Worm (Caenorhabditis elegans): ENCODE measurements around the gene ubc-6.
A peak's percentile ranks its signal among the peaks of the same experiment; 100 is the strongest.

DNA sequence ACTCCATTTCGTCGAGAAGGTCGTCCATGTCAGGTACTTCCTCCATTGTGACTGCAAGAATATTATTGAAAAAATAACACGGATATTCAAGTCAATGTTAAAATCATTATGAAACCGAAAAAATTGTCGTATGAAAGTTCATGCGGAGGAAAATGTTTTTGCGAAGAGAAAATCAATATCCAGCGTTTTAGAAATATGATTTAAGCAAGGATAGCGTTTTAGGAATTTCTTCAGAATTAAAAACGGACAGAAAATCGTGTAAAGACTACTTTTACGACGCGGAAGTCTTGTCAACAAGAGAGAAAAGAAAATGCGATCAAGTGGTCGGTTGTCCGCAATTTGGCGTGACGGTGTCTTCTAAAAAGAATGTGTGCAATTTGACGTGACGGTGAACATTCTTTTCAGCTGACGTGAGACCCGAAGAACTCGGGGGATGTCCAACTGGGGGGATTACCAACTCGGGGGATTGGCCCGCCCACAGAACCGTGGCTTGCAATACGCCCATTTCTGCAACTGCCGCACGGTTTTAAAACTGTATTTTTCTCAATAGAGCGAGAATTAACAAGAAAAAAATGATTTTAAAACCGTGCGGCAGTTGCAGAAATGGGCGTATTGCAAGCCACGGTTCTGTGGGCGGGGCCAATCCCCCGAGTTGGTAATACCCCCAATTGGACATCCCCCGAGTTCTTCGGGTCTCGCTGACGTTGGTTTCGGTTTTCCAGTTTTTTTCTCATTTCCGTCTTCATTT is at the start of gene ubc-6, which contains the start of gene aka-1:
- TF ChIP-seq unc-62 (GFP tag; optimal IDR thresholded peaks at IDR 0.05): no peak
- no peak for TF ChIP-seq snpc-4 (tag; optimal IDR thresholded peaks at IDR 0.05)
- TF ChIP-seq nhr-2 (tag; optimal IDR thresholded peaks at IDR 0.05): no peak
- no peak for TF ChIP-seq nhr-237 (tag; optimal IDR thresholded peaks at IDR 0.05)
- TF ChIP-seq ztf-11 (tag; optimal IDR thresholded peaks at IDR 0.05): no peak
- no peak for TF ChIP-seq elt-1 (tag; optimal IDR thresholded peaks at IDR 0.05; ENCODE audit: borderline replicate concordance, insufficient read depth)
- no peak for TF ChIP-seq nhr-76 (tag; optimal IDR thresholded peaks at IDR 0.05)
- TF ChIP-seq mep-1 (tag; optimal IDR thresholded peaks at IDR 0.05): peak; percentile 57
- no peak for TF ChIP-seq nhr-28 (tag; optimal IDR thresholded peaks at IDR 0.05)
- TF ChIP-seq mab-5 (tag; optimal IDR thresholded peaks at IDR 0.05): no peak
- peak; percentile 16 for TF ChIP-seq ham-2 (GFP tag; optimal IDR thresholded peaks at IDR 0.05)
- TF ChIP-seq unc-39 (tag; optimal IDR thresholded peaks at IDR 0.05): no peak
- peak; percentile 65 for TF ChIP-seq ces-1 (GFP tag; optimal IDR thresholded peaks at IDR 0.05)
